Fruit fly (Drosophila melanogaster): ENCODE measurements around the gene CG13907.

Gene CG13907

DNA sequence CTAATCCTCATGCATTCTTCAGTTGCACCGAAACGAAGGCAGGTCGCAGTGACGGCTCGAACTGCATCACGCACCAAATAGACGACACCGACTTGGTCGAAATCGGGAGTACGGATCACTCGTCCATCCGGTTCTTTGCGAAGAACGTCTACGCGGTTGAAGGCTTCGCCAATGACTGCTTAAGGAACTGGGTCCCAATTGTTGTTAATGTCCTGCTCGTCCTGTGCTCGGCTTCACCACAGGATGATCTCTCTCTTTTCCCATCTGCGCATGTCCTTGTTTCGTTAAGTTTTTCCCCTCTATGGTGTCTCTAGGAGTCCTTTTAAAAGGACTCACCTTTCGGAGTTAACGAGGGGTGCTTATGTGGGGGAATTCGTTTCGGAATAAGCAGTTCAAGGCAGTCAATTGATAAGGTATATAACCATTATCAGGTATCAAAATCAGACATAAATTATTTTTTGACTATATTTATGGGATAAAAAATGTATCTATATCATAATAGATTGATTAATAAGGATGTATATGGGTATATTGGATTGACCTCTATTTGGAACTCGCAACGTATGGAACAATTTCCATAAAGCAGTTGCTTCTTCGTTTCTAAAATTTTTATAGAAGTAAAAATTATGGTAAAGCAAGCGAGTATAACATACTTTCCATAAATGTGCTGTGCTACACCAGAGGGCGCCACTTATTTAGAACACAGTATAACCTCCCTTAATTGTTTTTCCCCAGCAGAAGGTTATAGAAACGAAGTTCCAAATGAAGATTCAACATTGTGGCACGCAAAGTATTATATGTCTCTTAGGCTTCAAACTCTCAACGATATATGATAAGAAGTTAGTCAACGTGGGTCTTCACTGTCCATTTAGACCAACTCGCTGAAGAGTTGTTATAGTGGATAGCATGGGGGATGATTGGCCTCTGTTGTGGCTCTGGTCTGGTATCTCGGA, 24.5 kb downstream of the CG13907 start, which contains the start of gene dpr20 (continued):
- TF ChIP-seq CG14441 (GFP tag; IDR thresholded peaks at IDR 0.05) (peak; percentile 87), Adf1 (GFP tag; IDR thresholded peaks at IDR 0.05) (peak; percentile 53), CG2199 (GFP tag; IDR thresholded peaks at IDR 0.05) (0 out of 3 replicates have a peak, but pooled peaks have one; percentile 23), Nf-YB (GFP tag; optimal IDR thresholded peaks at IDR 0.05) (peak; percentile 21), CG8924 (tag; optimal IDR thresholded peaks at IDR 0.05) (peak; percentile 58), CG15514 (GFP tag; optimal IDR thresholded peaks at IDR 0.05) (peak; percentile 78), Rfx (GFP tag; IDR thresholded peaks at IDR 0.05) (peak; percentile 95), CG16779 (GFP tag; IDR thresholded peaks at IDR 0.05) (peak; percentile 84), Doc2 (GFP tag; IDR thresholded peaks at IDR 0.05) (no peak), CG12071 (GFP tag; optimal IDR thresholded peaks at IDR 0.05) (peak; percentile 89), Oaz (GFP tag; IDR thresholded peaks at IDR 0.05) (peak; percentile 74), Hr78 (GFP tag; optimal IDR thresholded peaks at IDR 0.05) (no peak), pzg (GFP tag; optimal IDR thresholded peaks at IDR 0.05) (peak; percentile 16), Sox102F (GFP tag; optimal IDR thresholded peaks at IDR 0.05) (peak; percentile 74), CG7372 (GFP tag; IDR thresholded peaks at IDR 0.05) (peak; percentile 81), ham (GFP tag; IDR thresholded peaks at IDR 0.05) (no peak), shn (GFP tag; optimal IDR thresholded peaks at IDR 0.05) (peak; percentile 68), nerfin-1 (tag; optimal IDR thresholded peaks at IDR 0.05) (peak; percentile 33), Fer2 (tag; optimal IDR thresholded peaks at IDR 0.05) (peak; percentile 63), p53 (GFP tag; optimal IDR thresholded peaks at IDR 0.05) (no peak), Hr39 (optimal IDR thresholded peaks at IDR 0.05) (no peak), ci (GFP tag; IDR thresholded peaks at IDR 0.05) (peak; percentile 93), Ptx1 (GFP tag; IDR thresholded peaks at IDR 0.05) (peak; percentile 92), maf-S (GFP tag; optimal IDR thresholded peaks at IDR 0.05) (peak; percentile 53), CG9727 (GFP tag; optimal IDR thresholded peaks at IDR 0.05) (peak; percentile 39), rib (GFP tag; IDR thresholded peaks at IDR 0.05) (peak; percentile 79), CG32532 (GFP tag; IDR thresholded peaks at IDR 0.05) (peak; percentile 93), CG17385 (GFP tag; optimal IDR thresholded peaks at IDR 0.05) (peak; percentile 67), Blimp-1 (GFP tag; optimal IDR thresholded peaks at IDR 0.05) (peak; percentile 38), CG11560 (tag; IDR thresholded peaks at IDR 0.05) (peak; percentile 70), Ets97D (GFP tag; optimal IDR thresholded peaks at IDR 0.05) (peak; percentile 35), sr (GFP tag; IDR thresholded peaks at IDR 0.05) (peak; percentile 66), Sry-δ (GFP tag; optimal IDR thresholded peaks at IDR 0.05) (peak; percentile 25), CG13894 (tag; optimal IDR thresholded peaks at IDR 0.05) (peak; percentile 90), HLH54F (GFP tag; optimal IDR thresholded peaks at IDR 0.05) (peak; percentile 73), Lpt (GFP tag; optimal IDR thresholded peaks at IDR 0.05) (no peak), CG7357 (GFP tag; IDR thresholded peaks at IDR 0.05) (peak; percentile 77), CG33213 (GFP tag; optimal IDR thresholded peaks at IDR 0.05) (peak; percentile 70), H2.0 (GFP tag; IDR thresholded peaks at IDR 0.05) (peak; percentile 85), Vsx1 (GFP tag; optimal IDR thresholded peaks at IDR 0.05) (peak; percentile 2), dan (GFP tag; IDR thresholded peaks at IDR 0.05) (peak; percentile 64), dysf (GFP tag; IDR thresholded peaks at IDR 0.05) (peak; percentile 91), pb (GFP tag; optimal IDR thresholded peaks at IDR 0.05) (peak; percentile 77), CG10979 (tag; optimal IDR thresholded peaks at IDR 0.05) (peak; percentile 38), hb (GFP tag; IDR thresholded peaks at IDR 0.05; ENCODE audit: partially characterized antibody) (no peak), CG15479 (GFP tag; optimal IDR thresholded peaks at IDR 0.05) (no peak), CG7271 (tag; optimal IDR thresholded peaks at IDR 0.05) (no peak), CG3407 (GFP tag; optimal IDR thresholded peaks at IDR 0.05) (peak; percentile 14), Doc3 (GFP tag; IDR thresholded peaks at IDR 0.05; ENCODE audit: partially characterized antibody) (no peak)
